Worm (Caenorhabditis elegans) whole organism, L4/young adult: Measurements from ENCODE around the gene tbx-8.

Experiments
- W03F9.2 ChIP-seq: fragments of 150-350 bp; optimal IDR thresholded peaks from 2 replicates; lab custom pipeline; 2014; ENCODE audit warnings: missing biosample characterization, missing genetic modification characterization
- dao-5 ChIP-seq: sonication (generic microtip); optimal IDR thresholded peaks from 2 replicates; lab custom pipeline; 2016; ENCODE audit warnings: missing genotype, missing genetic modification characterization, moderate library complexity, missing compliant biosample characterization
- him-1 ChIP-seq: sonication (generic microtip); optimal IDR thresholded peaks from 2 replicates; lab custom pipeline; 2016; ENCODE audit warnings: missing genotype, missing genetic modification reagents, missing genetic modification characterization, missing compliant biosample characterization

The tbx-8 gene

DNA sequence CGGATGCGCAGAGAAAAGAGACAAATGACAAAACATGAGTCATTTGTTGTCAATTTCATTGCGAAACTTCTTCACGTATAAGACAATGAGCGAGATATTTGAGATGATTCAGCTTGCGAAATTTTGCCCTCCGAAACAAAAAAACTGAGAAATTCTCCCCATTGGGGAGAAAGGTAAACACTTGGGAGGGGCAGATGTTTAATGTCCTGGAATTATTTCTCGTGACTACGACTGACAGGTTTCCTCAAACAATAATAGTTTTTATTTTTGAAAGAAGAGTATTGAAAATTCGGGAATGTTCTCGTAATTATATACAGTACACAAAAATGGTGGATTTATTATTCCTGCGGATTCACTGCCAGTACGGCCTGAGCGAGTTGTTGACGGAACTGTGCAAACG, 15.9 kb upstream of the tbx-8 start:
- no peak for TF ChIP-seq him-1
- TF ChIP-seq dao-5 (tag; lab: Kevin White, UChicago), result no peak
- no peak for TF ChIP-seq W03F9.2 (tag; lab: Kevin White, UChicago)

DNA sequence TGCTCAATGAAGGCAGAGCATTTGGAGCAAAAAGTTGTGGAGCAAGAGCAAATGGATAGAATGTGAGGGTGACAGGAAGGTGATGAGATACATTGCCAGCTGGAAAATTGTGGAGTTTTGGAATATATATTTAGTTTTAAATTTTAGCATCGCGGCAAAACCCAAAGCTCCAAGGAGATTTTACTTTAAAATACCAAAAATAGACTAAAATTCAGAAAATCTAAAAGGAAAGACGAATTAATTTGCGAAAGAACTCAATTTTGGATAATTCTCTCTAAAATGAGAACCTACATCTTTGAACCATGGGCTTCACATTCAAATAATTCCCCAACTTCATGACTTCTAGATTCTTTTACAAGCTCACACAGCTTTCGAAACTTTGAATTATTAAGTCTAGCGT, 14.6 kb upstream of the tbx-8 start, which contains the start of gene T07C4.12:
Gene T07C4.12, minus strand, starts transcription at position 101 of the 400 bp plus-strand sequence.
- TF ChIP-seq dao-5 (tag; lab: Kevin White, UChicago) (no peak), W03F9.2 (tag; lab: Kevin White, UChicago) (no peak), him-1 (no peak)

DNA sequence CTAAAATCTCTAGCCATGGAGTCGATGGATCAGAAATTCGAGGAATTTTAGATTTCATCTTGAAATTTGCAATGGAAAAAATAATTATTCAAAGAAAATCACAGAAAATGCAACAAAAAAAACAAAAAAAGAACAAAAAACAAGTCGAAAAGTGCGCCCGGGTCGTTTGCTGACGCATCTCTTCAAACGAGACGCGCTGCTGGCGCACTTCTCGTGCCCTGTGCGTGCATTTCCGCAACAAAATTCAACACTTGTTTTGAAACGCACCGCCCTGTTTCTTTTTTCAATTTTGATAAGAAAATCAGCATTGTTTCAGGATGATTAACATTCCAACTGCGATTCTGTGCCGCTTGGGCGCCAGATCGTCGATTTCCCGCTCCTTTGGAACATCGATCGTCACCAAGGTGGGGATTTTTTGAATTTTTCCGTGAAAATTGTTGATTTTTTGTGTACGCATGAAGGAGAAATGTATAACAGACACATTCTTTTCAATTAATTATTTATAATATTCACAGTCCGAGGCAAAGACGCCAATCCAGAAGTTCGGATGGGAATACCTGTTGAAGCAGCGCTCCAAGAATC, 13.1 kb upstream of the tbx-8 start, which contains the start of the genes jmjd-4 and mev-1:
Gene jmjd-4, minus strand, starts transcription at position 58 of the 582 bp plus-strand sequence.
Gene mev-1, plus strand, starts transcription at position 317 of the 582 bp plus-strand sequence.
- TF ChIP-seq W03F9.2 (tag; lab: Kevin White, UChicago), result peak; percentile 89
- TF ChIP-seq dao-5 (tag; lab: Kevin White, UChicago), result no peak
- TF ChIP-seq him-1, result peak; percentile 67

DNA sequence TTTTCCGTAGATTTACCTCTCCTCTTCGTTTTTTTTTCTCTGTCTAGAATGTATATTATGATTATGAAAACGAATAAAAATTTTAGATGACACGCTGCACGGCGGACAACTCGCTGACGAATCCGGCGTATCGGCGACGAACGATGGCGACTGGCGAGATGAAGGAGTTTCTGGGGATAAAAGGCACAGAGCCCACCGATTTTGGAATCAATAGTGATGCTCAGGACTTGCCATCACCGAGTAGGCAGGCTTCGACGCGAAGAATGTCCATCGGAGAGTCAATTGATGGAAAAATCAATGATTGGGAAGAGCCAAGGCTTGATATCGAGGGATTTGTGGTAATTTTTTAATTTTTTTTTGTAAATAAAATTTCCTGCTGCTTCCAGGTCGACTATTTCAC, 12.1 kb upstream of the tbx-8 start, which contains the start of gene ced-9:
Gene ced-9, plus strand, starts transcription at position 87 of the 400 bp plus-strand sequence.
- TF ChIP-seq dao-5 (tag; lab: Kevin White, UChicago), result no peak
- TF ChIP-seq W03F9.2 (tag; lab: Kevin White, UChicago), result no peak
- no peak for TF ChIP-seq him-1

DNA sequence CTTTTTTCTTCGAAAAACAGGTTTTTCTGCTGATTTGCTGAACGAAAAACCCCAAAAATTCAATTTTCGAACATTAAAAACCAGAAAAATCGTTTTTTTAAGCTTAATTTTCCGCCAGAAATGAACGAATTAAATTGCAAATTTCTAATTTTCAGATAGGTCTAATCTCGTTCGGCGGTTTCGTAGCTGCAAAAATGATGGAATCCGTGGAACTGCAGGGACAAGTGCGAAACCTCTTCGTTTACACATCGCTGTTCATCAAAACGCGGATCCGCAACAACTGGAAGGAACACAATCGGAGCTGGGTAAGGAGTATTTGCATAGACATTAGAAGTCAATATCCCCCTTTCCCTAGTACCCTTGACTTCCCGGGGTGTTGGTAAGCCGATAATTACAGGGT, 11.0 kb upstream of the tbx-8 start:
- TF ChIP-seq him-1 (no peak), W03F9.2 (tag; lab: Kevin White, UChicago) (no peak), dao-5 (tag; lab: Kevin White, UChicago) (no peak)

DNA sequence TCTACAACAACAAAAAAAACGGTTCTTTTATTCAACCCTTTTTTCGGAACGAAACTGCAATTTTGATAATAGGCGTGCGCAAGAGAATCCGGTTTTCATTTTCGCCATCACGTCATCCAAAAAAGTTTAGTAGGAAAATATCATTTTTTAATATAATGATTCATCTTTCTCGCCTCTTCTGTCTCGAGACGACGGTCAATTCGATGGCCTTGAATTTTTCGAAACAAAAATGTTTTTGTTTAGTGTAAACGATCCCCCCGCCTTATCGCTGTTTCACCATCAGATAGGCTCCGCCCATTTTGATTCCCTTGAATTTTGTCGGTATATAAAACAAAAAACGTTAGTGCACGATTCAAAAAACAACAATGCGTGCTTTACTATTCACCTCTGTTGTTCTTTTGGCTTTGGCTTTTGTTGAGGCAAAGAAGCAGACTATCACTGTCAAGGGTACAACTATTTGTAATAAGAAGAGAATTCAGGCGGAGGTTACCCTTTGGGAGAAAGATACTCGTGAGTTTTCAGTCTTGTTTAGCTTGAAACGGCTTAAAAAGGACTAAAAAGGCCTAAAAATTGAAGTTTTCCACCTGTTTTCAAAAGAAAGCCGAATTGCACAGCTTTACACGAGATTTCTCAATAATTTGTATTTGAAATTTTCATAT, 9.5 kb upstream of the tbx-8 start, which contains the start of gene ttr-15:
Gene ttr-15, plus strand, starts transcription at position 340 of the 659 bp plus-strand sequence.
- TF ChIP-seq him-1 (no peak), W03F9.2 (tag; lab: Kevin White, UChicago) (no peak), dao-5 (tag; lab: Kevin White, UChicago) (no peak)

DNA sequence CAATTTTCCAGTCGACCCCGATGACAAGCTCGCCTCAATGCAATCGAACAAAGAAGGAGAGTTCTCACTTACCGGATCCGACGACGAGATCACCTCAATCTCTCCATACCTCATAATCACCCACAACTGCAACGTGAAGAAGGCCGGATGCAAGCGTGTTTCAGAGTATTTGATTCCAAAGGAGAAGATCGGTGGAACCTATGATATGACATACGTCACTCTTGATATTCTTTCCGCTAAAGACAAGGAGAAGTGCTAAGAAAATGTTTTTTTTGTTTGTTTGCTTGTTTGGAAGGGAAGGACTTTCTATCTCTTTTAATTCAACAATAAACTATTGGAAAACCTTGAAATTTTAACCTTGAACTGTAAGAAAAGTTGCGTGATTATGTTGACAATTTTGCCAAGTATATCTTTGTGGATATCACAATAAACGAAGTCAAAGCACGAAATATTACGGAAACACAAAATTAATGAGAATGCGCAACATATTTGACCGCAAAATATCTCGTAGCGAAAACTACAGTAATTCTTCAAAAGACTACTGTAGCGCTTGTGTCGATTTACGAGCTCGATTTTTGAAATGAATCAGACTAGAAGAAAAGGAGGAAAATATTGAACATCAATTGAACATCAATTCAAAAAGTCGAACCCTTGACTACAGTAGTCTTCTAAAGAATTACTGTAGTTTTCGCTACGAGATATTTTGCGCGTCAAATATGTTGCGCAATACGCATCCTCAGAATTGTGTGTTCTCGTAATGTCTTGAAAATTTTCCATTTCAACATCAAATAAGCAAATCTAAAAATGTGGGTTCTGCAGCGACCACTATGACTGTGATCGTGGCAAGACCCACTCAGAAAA, 7.9 kb upstream of the tbx-8 start:
- TF ChIP-seq W03F9.2 (tag; lab: Kevin White, UChicago), result no peak
- TF ChIP-seq him-1, result no peak
- no peak for TF ChIP-seq dao-5 (tag; lab: Kevin White, UChicago)

DNA sequence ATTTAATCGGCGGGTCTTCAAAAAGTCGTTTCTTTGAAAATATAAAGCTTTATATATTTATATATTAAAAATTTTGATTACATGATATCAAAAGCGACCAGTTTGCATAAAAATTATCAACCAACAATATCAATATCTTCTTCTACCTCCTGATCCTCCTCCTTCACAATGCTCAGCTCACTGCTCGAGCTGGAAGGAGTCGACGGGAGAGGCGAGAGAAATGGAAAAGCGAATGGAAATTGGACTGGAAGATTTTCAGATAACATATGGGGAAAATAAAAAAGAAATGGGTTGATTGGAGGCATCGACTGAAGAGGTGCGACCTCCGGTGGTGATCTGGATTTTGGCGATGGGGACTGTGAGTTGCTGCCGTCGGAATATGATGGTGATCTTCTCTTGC, 7.2 kb upstream of the tbx-8 start:
- TF ChIP-seq W03F9.2 (tag; lab: Kevin White, UChicago) (no peak), dao-5 (tag; lab: Kevin White, UChicago) (no peak), him-1 (no peak)

DNA sequence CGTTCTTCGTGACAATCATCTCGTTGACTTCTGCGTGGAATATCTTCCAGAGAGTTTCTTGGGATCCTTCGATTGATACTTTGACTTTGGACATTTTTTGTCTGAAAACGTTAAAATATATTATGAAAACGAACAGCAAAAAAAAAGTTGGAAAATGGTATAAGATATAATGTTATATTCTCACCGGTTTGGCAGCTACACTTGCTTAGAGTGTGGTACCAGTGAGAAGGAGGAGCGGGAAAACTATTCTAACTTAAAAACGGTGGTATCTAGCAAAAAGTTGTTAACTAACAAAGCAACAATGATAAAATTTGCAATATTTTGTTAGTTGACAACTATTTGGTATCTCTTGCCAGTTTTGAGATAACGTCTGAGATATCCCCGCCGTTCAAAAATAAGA, 5.4 kb upstream of the tbx-8 start, which contains the start of gene tbx-9:
Gene tbx-9, minus strand, starts transcription at position 101 of the 400 bp plus-strand sequence.
- TF ChIP-seq W03F9.2 (tag; lab: Kevin White, UChicago), result no peak
- TF ChIP-seq dao-5 (tag; lab: Kevin White, UChicago), result no peak
- no peak for TF ChIP-seq him-1

DNA sequence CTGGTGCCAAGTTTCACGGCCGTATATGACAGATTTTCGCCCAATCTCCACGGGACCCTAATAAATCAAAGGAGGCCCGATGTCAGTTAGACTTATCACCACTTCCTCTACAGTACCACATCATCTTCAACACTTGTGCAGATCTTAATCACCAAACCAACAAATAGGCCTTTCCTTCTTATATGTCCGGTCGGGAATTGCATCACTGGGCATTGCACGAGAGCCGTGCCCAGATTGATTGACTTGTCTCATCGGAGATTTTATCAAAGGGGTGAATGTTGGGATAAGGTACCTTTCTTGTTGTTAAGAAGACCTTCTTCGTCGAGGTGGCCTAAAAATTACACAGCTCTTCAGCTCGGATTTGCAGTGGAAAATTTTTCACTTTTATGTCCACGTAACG, 2.4 kb upstream of the tbx-8 start:
- TF ChIP-seq him-1, result no peak
- TF ChIP-seq dao-5 (tag; lab: Kevin White, UChicago), result no peak
- no peak for TF ChIP-seq W03F9.2 (tag; lab: Kevin White, UChicago)

DNA sequence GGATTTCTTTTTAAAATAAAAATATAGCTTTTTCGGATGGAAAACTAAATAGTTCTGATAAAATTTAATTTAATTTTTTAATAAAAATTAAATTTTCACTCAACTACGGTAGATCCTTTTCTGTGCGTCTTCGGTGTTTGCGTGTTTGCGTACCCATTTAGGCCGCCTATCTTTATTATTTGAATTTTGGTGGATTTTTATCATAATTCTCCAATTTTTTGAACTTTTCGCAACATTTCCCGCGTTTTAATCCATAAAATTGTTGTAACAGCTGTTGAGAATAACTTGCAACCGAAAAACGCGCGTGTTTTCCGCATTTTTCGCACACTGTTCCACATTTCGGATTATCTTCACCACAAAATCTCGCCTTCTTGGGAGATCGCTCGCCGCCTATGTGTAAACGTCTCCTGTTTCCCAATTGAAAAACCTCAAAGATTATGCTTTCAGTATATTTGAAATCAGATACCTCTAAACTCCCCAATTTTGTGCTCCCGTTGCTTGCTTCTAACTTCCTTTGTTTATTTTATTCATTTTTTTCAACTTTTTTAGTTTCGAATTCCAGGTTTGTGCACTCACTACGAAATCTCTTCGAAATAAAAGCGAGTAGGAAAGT, 4.6 kb downstream of the tbx-8 start, which contains the start of gene T07C4.3:
Gene T07C4.3, plus strand, starts transcription at position 563 of the 613 bp plus-strand sequence.
- TF ChIP-seq him-1 (no peak), W03F9.2 (tag; lab: Kevin White, UChicago) (no peak)

DNA sequence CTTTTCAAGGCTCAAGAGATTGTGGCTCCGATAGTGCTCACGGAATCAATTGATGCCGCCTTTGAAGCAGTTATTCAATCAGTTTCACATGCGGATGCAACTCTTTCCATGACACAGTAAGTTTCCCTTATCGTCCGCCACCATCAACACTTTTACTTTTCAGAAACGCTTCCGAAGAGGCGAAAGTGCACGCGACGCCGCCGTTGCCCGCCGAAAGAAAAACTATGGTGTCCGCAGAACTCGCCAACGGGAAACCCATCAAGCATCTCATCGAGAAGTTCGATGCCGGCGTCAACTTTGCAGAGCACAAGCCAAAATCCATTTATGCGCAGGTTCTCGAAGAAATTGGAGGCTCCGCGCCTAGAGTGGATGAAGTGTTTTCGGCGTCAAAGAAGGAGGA, 6.3 kb downstream of the tbx-8 start:
- no peak for TF ChIP-seq him-1
- no peak for TF ChIP-seq dao-5 (tag; lab: Kevin White, UChicago)
- no peak for TF ChIP-seq W03F9.2 (tag; lab: Kevin White, UChicago)

DNA sequence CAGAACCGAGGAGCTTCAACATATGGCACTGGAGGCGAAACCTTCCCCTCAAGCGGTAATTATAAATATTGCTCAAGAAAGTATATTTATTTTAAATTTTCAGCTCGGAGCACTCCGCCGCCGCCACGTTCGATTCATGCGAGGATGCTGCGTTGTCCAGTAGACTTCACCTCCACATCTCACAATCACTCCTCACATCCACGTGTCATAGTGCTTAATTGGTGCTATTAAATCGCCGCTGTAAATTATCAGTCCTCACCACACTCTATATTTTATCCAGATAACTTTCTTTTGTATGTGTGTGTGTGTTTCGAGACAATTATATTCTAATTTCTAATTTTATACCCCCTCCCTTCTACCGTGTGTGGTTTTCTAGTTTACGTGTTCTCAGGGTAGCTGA, 7.4 kb downstream of the tbx-8 start:
- no peak for TF ChIP-seq him-1
- no peak for TF ChIP-seq W03F9.2 (tag; lab: Kevin White, UChicago)
- no peak for TF ChIP-seq dao-5 (tag; lab: Kevin White, UChicago)
